Worm (Caenorhabditis elegans): Measurements from ENCODE around the gene F42G2.7.

DNA sequence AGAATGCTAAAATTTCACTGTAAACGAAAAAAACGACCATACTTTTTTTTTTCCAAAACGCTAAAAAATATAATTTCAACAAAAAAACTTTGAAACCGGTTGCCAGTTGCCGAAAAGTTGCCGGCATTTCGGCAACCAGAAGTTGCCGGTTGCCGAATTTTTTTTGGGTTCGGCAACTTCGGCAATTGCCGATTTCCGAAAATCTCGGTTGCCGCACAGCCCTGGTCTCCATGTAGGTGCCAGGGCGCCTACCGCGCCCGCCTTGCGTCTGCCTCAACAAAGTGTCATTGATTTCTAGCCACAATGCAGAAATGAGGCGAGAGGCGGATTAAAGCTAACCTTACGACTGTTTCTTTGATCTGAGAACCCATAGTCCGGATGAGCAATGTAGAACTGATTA is 6.9 kb upstream of the F42G2.7 start:
- TF ChIP-seq lin-26 (GFP tag; IDR thresholded peaks at IDR 0.05) = no peak
- TF ChIP-seq tbx-9 (tag; optimal IDR thresholded peaks at IDR 0.05; ENCODE audit: borderline replicate concordance) = no peak
- TF ChIP-seq ztf-18 (tag; optimal IDR thresholded peaks at IDR 0.05) = no peak
- TF ChIP-seq pha-4 (tag; optimal IDR thresholded peaks at IDR 0.05) = no peak
- no peak for TF ChIP-seq rec-8 (tag; optimal IDR thresholded peaks at IDR 0.05)
- TF ChIP-seq chd-7 (tag; optimal IDR thresholded peaks at IDR 0.05) = no peak
- no peak for TF ChIP-seq Y53G8AR.9 (GFP tag; conservative IDR thresholded peaks at IDR 0.05)
- TF ChIP-seq lin-35 (GFP tag; optimal IDR thresholded peaks at IDR 0.05) = no peak
- TF ChIP-seq ceh-58 (GFP tag; IDR thresholded peaks at IDR 0.05) = no peak
- TF ChIP-seq rcor-1 (GFP tag; IDR thresholded peaks at IDR 0.05) = no peak
- TF ChIP-seq lsl-1 (GFP tag; optimal IDR thresholded peaks at IDR 0.05) = no peak

Measured in whole organism, young adult.